Worm (Caenorhabditis elegans): ENCODE data around the gene F54H12.5.

Gene F54H12.5

DNA sequence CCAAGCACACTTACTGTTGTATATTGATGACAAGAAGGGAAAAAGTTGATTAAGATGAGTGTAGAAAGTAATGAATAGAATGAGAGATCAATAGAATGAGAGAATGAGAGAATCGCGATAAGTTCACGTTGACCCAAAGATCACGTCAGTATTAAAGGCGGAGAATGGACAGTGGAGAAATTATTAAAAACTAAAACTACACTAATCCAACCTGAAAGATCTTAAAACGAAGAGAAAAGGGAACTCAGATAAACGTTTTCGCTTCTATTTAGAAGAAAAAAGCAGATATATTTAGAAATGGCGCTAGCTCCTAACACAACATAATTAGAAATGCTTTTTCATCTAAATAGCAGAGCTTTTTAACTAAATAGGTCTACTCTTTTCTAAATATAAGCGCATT lies 18.8 kb downstream of the F54H12.5 start, which contains the start of gene let-754:
let-754 (minus strand) TSS at position 101 of the 400 bp plus-strand sequence.
- no peak for TF ChIP-seq alr-1 (tag; optimal IDR thresholded peaks at IDR 0.05)
- no peak for TF ChIP-seq mbf-1 (tag; optimal IDR thresholded peaks at IDR 0.05)
- TF ChIP-seq nhr-10 (tag; optimal IDR thresholded peaks at IDR 0.05): no peak
- TF ChIP-seq ztf-4 (tag; optimal IDR thresholded peaks at IDR 0.05): no peak
- no peak for TF ChIP-seq peb-1 (tag; optimal IDR thresholded peaks at IDR 0.05)
- no peak for TF ChIP-seq nhr-6 (tag; optimal IDR thresholded peaks at IDR 0.05)
- TF ChIP-seq lin-39 (tag; optimal IDR thresholded peaks at IDR 0.05): no peak
- TF ChIP-seq gmeb-1 (tag; optimal IDR thresholded peaks at IDR 0.05): no peak
- no peak for TF ChIP-seq ceh-16 (tag; optimal IDR thresholded peaks at IDR 0.05)
- TF ChIP-seq nhr-77 (tag; optimal IDR thresholded peaks at IDR 0.05): no peak
- no peak for TF ChIP-seq snpc-4 (tag; optimal IDR thresholded peaks at IDR 0.05)
- no peak for TF ChIP-seq elt-1 (tag; optimal IDR thresholded peaks at IDR 0.05)
- no peak for TF ChIP-seq nhr-129 (tag; optimal IDR thresholded peaks at IDR 0.05)
- no peak for TF ChIP-seq nhr-12 (tag; optimal IDR thresholded peaks at IDR 0.05)
- TF ChIP-seq crh-2 (tag; optimal IDR thresholded peaks at IDR 0.05): no peak
- TF ChIP-seq ztf-11 (tag; optimal IDR thresholded peaks at IDR 0.05): no peak
- TF ChIP-seq lsy-2 (tag; optimal IDR thresholded peaks at IDR 0.05): no peak
- TF ChIP-seq fos-1 (tag; optimal IDR thresholded peaks at IDR 0.05): no peak
- no peak for TF ChIP-seq ama-1 (optimal IDR thresholded peaks at IDR 0.05)

- TF ChIP-seq nhr-21 (tag; optimal IDR thresholded peaks at IDR 0.05) (no peak), crh-2 (tag; optimal IDR thresholded peaks at IDR 0.05) (peak; percentile 87), F13H6.1 (tag; optimal IDR thresholded peaks at IDR 0.05) (peak; percentile 15), nhr-129 (tag; optimal IDR thresholded peaks at IDR 0.05) (peak; percentile 6), C34F6.9 (tag; optimal IDR thresholded peaks at IDR 0.05) (peak; percentile 63), gmeb-1 (tag; optimal IDR thresholded peaks at IDR 0.05) (peak; percentile 60), sma-9 (GFP tag; optimal IDR thresholded peaks at IDR 0.05) (no peak), sma-9 (tag; optimal IDR thresholded peaks at IDR 0.05) (no peak), lsy-2 (tag; optimal IDR thresholded peaks at IDR 0.05) (peak; percentile 27 to 80), unc-55 (GFP tag; optimal IDR thresholded peaks at IDR 0.05) (peak; percentile 83)
Observed at ce11 chrIII:7952077-7952765, 19.7 kb downstream of the F54H12.5 start, which contains the start of gene C29E4.15. Gene C29E4.15, plus strand, starts transcription at chrIII:7952623.

ce11 chrIII:7950447-7950846 lies 21.5 kb downstream of the F54H12.5 start:
- TF ChIP-seq ztf-1 (GFP tag; conservative IDR thresholded peaks at IDR 0.05) (no peak), ama-1 (optimal IDR thresholded peaks at IDR 0.05) (peak; percentile 76)

DNA sequence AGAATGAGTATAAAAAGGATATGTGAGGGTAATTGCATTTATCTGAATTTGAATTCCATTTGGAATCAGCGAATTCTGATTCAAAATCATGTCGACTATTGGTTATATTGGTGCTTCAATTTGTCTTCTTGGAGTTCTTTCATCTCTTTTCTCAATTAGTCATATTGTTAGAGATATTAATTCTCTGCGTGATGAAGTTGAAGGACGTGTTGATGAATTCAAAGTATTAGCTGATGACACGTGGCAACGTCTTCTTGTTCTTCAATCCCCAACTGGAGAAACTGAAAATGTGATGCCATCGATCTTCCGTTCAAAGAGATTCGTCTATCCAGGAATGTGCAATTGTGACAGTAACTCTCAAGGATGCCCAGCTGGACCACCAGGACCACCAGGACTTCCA lies 23.2 kb downstream of the F54H12.5 start, which contains the start of gene col-90:
col-90 (plus strand) TSS at position 37 of the 400 bp plus-strand sequence.
- TF ChIP-seq ama-1 (optimal IDR thresholded peaks at IDR 0.05) (peak; percentile 59), skn-1 (tag; optimal IDR thresholded peaks at IDR 0.05) (no peak), lin-13 (GFP tag; optimal IDR thresholded peaks at IDR 0.05) (no peak)

DNA sequence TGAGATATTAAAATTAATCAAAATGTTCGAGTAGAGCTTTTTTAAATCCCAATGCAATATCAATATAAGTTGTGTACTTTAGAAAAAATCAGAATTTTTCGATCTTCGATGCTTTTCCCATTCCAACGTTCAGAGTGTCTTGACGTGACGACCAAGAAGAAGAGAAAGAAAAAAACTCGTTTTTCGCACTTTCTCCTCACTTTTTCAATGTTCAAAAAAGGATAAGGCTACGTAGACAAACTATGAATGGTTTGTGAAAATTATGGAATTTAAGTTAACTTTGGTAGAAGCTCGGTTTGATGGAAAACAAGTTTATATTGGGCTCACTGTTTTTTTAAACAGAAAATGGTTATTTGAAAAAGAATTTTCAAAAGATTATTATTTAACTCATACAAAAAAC lies 24.3 kb downstream of the F54H12.5 start:
- TF ChIP-seq snpc-4 (tag; optimal IDR thresholded peaks at IDR 0.05) (no peak), dmd-4 (tag; optimal IDR thresholded peaks at IDR 0.05) (no peak), unc-62 (GFP tag; optimal IDR thresholded peaks at IDR 0.05) (no peak), skn-1 (tag; optimal IDR thresholded peaks at IDR 0.05) (no peak), ztf-11 (tag; optimal IDR thresholded peaks at IDR 0.05) (no peak), alr-1 (tag; optimal IDR thresholded peaks at IDR 0.05) (no peak), nhr-25 (tag; optimal IDR thresholded peaks at IDR 0.05) (no peak), Y55F3AM.14 (GFP tag; optimal IDR thresholded peaks at IDR 0.05) (no peak), lin-11 (tag; optimal IDR thresholded peaks at IDR 0.05) (no peak), egl-27 (tag; optimal IDR thresholded peaks at IDR 0.05) (no peak)

All from whole organism, L2 larva.